Worm (Caenorhabditis elegans) whole organism, L3 larva: Measurements from ENCODE around the gene C06E4.8.

ENCODE experiments used
- R02D3.7 ChIP-seq: fragments of 150-350 bp; optimal IDR thresholded peaks from 2 replicates; lab custom pipeline; 2014; ENCODE audit warnings: missing biosample characterization, missing genetic modification characterization
- ZK546.5 ChIP-seq: sonication (generic microtip); optimal IDR thresholded peaks from 2 replicates; lab custom pipeline; 2017; ENCODE audit warnings: missing biosample characterization, missing genetic modification characterization
- aly-2 ChIP-seq: fragments of 150-350 bp; optimal IDR thresholded peaks from 2 replicates; lab custom pipeline; 2014; ENCODE audit warnings: missing biosample characterization, missing genetic modification characterization
- ama-1 ChIP-seq: fragments of 150-350 bp; optimal IDR thresholded peaks from 2 replicates; lab custom pipeline; 2018
- ceh-16 ChIP-seq: sonication (generic microtip); optimal IDR thresholded peaks from 2 replicates; lab custom pipeline; 2017; ENCODE audit warnings: missing biosample characterization, missing genetic modification characterization
- ceh-28 ChIP-seq: fragments of 150-350 bp; optimal IDR thresholded peaks from 2 replicates; lab custom pipeline; 2014; ENCODE audit warnings: missing biosample characterization, missing genetic modification reagents, missing genetic modification characterization
- ceh-82 ChIP-seq: fragments of 150-350 bp; optimal IDR thresholded peaks from 2 replicates; lab custom pipeline; 2014; ENCODE audit warnings: missing biosample characterization, missing genetic modification characterization
- ceh-9 ChIP-seq: sonication (generic microtip); optimal IDR thresholded peaks from 2 replicates; lab custom pipeline; 2018; ENCODE audit warnings: missing biosample characterization, missing genetic modification characterization
- daf-12 ChIP-seq: fragments of 150-350 bp; optimal IDR thresholded peaks from 2 replicates; lab custom pipeline; 2014; ENCODE audit warnings: missing biosample characterization, missing genetic modification reagents, missing genetic modification characterization
- egl-27 ChIP-seq: sonication (generic microtip); optimal IDR thresholded peaks from 4 replicates; lab custom pipeline; 2017; ENCODE audit warnings: missing biosample characterization, missing genetic modification reagents, missing genetic modification characterization
- egl-5 ChIP-seq: fragments of 150-350 bp; optimal IDR thresholded peaks from 2 replicates; lab custom pipeline; 2017; ENCODE audit warnings: missing biosample characterization, missing genetic modification reagents, missing genetic modification characterization, inconsistent platforms
- elt-1 ChIP-seq: fragments of 150-350 bp; optimal IDR thresholded peaks from 2 replicates; lab custom pipeline; 2014; ENCODE audit warnings: missing biosample characterization, missing genetic modification characterization
- elt-2 ChIP-seq: sonication (generic microtip); optimal IDR thresholded peaks from 2 replicates; lab custom pipeline; 2016; ENCODE audit warnings: missing genetic modification reagents, mild to moderate bottlenecking, missing genetic modification characterization, missing compliant biosample characterization
- elt-3 ChIP-seq, 3 experiments: fragments of 150-350 bp in 1 of 3; sonication (generic microtip) in 2 of 3; optimal IDR thresholded peaks; 2 replicates in 2 of 3; 4 replicates in 1 of 3; lab custom pipeline; 2014 to 2017; ENCODE audit warnings: missing biosample characterization in 3 of 3, missing genetic modification characterization in 3 of 3
- eor-1 ChIP-seq, 2 experiments: fragments of 150-350 bp; optimal IDR thresholded peaks; 2 replicates each; lab custom pipeline; 2014 to 2018; ENCODE audit warnings: missing biosample characterization in 2 of 2, missing genetic modification characterization in 2 of 2
- fkh-10 ChIP-seq: sonication (generic microtip); optimal IDR thresholded peaks from 2 replicates; lab custom pipeline; 2017; ENCODE audit warnings: missing biosample characterization, missing genetic modification reagents, missing genetic modification characterization
- fkh-2 ChIP-seq: fragments of 150-350 bp; optimal IDR thresholded peaks from 2 replicates; lab custom pipeline; 2014; ENCODE audit warnings: missing biosample characterization, missing genetic modification reagents, missing genetic modification characterization
- fos-1 ChIP-seq: fragments of 150-350 bp; optimal IDR thresholded peaks from 2 replicates; lab custom pipeline; 2014; ENCODE audit warnings: missing biosample characterization, missing genetic modification characterization
- hmg-11 ChIP-seq: sonication (generic microtip); optimal IDR thresholded peaks from 2 replicates; lab custom pipeline; 2016; ENCODE audit warnings: missing genetic modification characterization, missing compliant biosample characterization
- jun-1 ChIP-seq: fragments of 150-350 bp; optimal IDR thresholded peaks from 2 replicates; lab custom pipeline; 2014; ENCODE audit warnings: missing biosample characterization, missing genetic modification reagents, missing genetic modification characterization
- lin-15B ChIP-seq: fragments of 150-350 bp; optimal IDR thresholded peaks from 2 replicates; lab custom pipeline; 2014; ENCODE audit warnings: missing biosample characterization, missing genetic modification characterization
- lin-39 ChIP-seq: fragments of 150-350 bp; optimal IDR thresholded peaks from 2 replicates; lab custom pipeline; 2018; ENCODE audit warnings: missing biosample characterization, missing genetic modification reagents, missing genetic modification characterization
- lsy-12 ChIP-seq: sonication (generic microtip); optimal IDR thresholded peaks from 2 replicates; lab custom pipeline; 2016; ENCODE audit warnings: mild to moderate bottlenecking, missing genetic modification characterization, missing compliant biosample characterization
- mdl-1 ChIP-seq: fragments of 150-350 bp; optimal IDR thresholded peaks from 2 replicates; lab custom pipeline; 2014; ENCODE audit warnings: missing biosample characterization, missing genetic modification characterization
- mml-1 ChIP-seq: fragments of 150-350 bp; sonication (generic microtip); optimal IDR thresholded peaks from 3 replicates; lab custom pipeline; 2014; ENCODE audit warnings: missing biosample characterization, missing genetic modification characterization
- nfya-1 ChIP-seq: sonication (generic microtip); optimal IDR thresholded peaks from 2 replicates; lab custom pipeline; 2017; ENCODE audit warnings: missing genetic modification characterization, mild to moderate bottlenecking, missing compliant biosample characterization, antibody characterized with exemption, moderate library complexity; ENCODE audit not compliant: insufficient read depth
- nhr-11 ChIP-seq: fragments of 150-350 bp; optimal IDR thresholded peaks from 2 replicates; lab custom pipeline; 2014; ENCODE audit warnings: missing biosample characterization, missing genetic modification characterization
- nhr-12 ChIP-seq: fragments of 150-350 bp; optimal IDR thresholded peaks from 2 replicates; lab custom pipeline; 2014; ENCODE audit warnings: missing biosample characterization, missing genetic modification characterization
- nhr-23 ChIP-seq: fragments of 150-350 bp; optimal IDR thresholded peaks from 2 replicates; lab custom pipeline; 2014; ENCODE audit warnings: missing biosample characterization, missing genetic modification reagents, missing genetic modification characterization
- nhr-237 ChIP-seq: fragments of 150-350 bp; optimal IDR thresholded peaks from 2 replicates; lab custom pipeline; 2014; ENCODE audit warnings: missing biosample characterization, missing genetic modification characterization
- nhr-25 ChIP-seq: sonication (generic microtip); optimal IDR thresholded peaks from 2 replicates; lab custom pipeline; 2017; ENCODE audit warnings: missing biosample characterization, missing genetic modification characterization
- nhr-28 ChIP-seq: fragments of 150-350 bp; optimal IDR thresholded peaks from 2 replicates; lab custom pipeline; 2014; ENCODE audit warnings: missing biosample characterization, missing genetic modification characterization
- nhr-43 ChIP-seq: sonication (generic microtip); optimal IDR thresholded peaks from 2 replicates; lab custom pipeline; 2016; ENCODE audit warnings: mild to moderate bottlenecking, missing genetic modification characterization, missing compliant biosample characterization; ENCODE audit not compliant: poor library complexity, severe bottlenecking
- nhr-67 ChIP-seq: fragments of 150-350 bp; optimal IDR thresholded peaks from 2 replicates; lab custom pipeline; 2014; ENCODE audit warnings: missing biosample characterization, missing genetic modification characterization
- nhr-76 ChIP-seq: fragments of 150-350 bp; sonication (generic microtip); optimal IDR thresholded peaks from 5 replicates; lab custom pipeline; 2014; ENCODE audit warnings: missing biosample characterization, missing genetic modification characterization
- nhr-77 ChIP-seq: fragments of 150-350 bp; optimal IDR thresholded peaks from 2 replicates; lab custom pipeline; 2014; ENCODE audit warnings: missing biosample characterization, missing genetic modification characterization
- pha-4 ChIP-seq: fragments of 150-350 bp; optimal IDR thresholded peaks from 2 replicates; lab custom pipeline; 2014; ENCODE audit warnings: missing biosample characterization, missing genetic modification reagents, missing genetic modification characterization
- pqm-1 ChIP-seq: fragments of 150-350 bp; optimal IDR thresholded peaks from 2 replicates; lab custom pipeline; 2017; ENCODE audit warnings: missing biosample characterization, missing genetic modification characterization, inconsistent platforms
- sea-2 ChIP-seq: fragments of 150-350 bp; sonication (generic microtip); optimal IDR thresholded peaks from 4 replicates; lab custom pipeline; 2014; ENCODE audit warnings: missing biosample characterization, missing genetic modification reagents, missing genetic modification characterization
- skn-1 ChIP-seq: fragments of 150-350 bp; optimal IDR thresholded peaks from 2 replicates; lab custom pipeline; 2014; ENCODE audit warnings: missing biosample characterization, missing genetic modification characterization
- snpc-4 ChIP-seq: fragments of 150-350 bp; optimal IDR thresholded peaks from 2 replicates; lab custom pipeline; 2014; ENCODE audit warnings: missing biosample characterization, missing genetic modification characterization
- tbx-2 ChIP-seq: sonication (generic microtip); optimal IDR thresholded peaks from 2 replicates; lab custom pipeline; 2016; ENCODE audit warnings: mild to moderate bottlenecking, missing genetic modification characterization, missing compliant biosample characterization
- unc-39 ChIP-seq: sonication (generic microtip); optimal IDR thresholded peaks from 4 replicates; lab custom pipeline; 2017; ENCODE audit warnings: missing biosample characterization, missing genetic modification characterization
- unc-62 ChIP-seq: fragments of 150-350 bp; sonication (generic microtip); optimal IDR thresholded peaks from 4 replicates; lab custom pipeline; 2014; ENCODE audit warnings: missing biosample characterization, missing genetic modification reagents, missing genetic modification characterization
- zag-1 ChIP-seq: fragments of 150-350 bp; optimal IDR thresholded peaks from 2 replicates; lab custom pipeline; 2014; ENCODE audit warnings: missing biosample characterization, missing genetic modification characterization
- ztf-11 ChIP-seq: fragments of 150-350 bp; optimal IDR thresholded peaks from 2 replicates; lab custom pipeline; 2014; ENCODE audit warnings: missing biosample characterization, missing genetic modification characterization
- ztf-4 ChIP-seq: fragments of 150-350 bp; optimal IDR thresholded peaks from 2 replicates; lab custom pipeline; 2014; ENCODE audit warnings: missing biosample characterization, missing genetic modification characterization

Gene C06E4.8

ce11 chrIV:7320688-7321087 lies 35.0 kb upstream of the C06E4.8 start:
- TF ChIP-seq nhr-76 (tag; lab: Kevin White, UChicago) = no peak
- TF ChIP-seq lin-39 (tag; lab: Kevin White, UChicago) = no peak

DNA sequence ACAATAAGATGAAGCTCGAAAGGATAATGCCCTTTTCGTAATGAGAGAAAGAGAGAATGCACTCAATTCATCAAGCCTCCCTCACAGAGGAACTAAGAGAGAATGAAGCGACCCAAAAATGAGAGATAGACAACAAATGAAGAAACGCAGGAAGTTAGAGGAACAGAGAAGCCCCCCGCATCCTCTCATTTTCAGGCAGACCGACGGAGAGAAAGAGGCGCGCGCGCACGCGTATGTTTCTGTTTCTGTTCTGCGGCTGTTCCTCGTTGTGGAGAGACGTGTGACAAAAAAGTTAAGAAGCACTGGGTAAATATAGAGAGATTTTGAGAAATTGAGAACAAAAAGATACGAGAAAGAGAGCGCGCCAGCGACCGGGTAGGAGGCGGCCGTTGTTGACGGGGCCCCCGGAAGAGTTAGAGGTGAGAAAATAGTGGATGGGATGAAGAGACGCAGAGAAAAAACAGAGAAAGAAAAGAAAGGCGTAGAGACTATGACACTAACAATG lies 34.3 kb upstream of the C06E4.8 start:
- TF ChIP-seq daf-12 (tag; lab: Kevin White, UChicago) (no peak), jun-1 (tag; lab: Kevin White, UChicago) (peak; percentile 62), aly-2 (no peak), ama-1 (no peak), nhr-12 (no peak), nhr-11 (no peak), nhr-23 (tag; lab: Kevin White, UChicago) (peak; percentile 90), nhr-77 (no peak), ztf-11 (no peak), skn-1 (tag; lab: Kevin White, UChicago) (peak; percentile 21), snpc-4 (no peak), eor-1 (tag; optimal IDR thresholded peaks at IDR 0.05; lab: Kevin White, UChicago) (no peak), nfya-1 (peak; percentile 90), mdl-1 (tag; lab: Kevin White, UChicago) (peak; percentile 79), zag-1 (tag; lab: Kevin White, UChicago) (peak; percentile 55), ceh-16 (tag; lab: Kevin White, UChicago) (no peak), mml-1 (no peak), fkh-10 (GFP tag; lab: Kevin White, UChicago) (peak; percentile 51), elt-2 (tag; lab: Kevin White, UChicago) (peak; percentile 69), egl-27 (tag; lab: Kevin White, UChicago) (peak; percentile 10), fos-1 (tag; lab: Kevin White, UChicago) (no peak), pha-4 (peak; percentile 84), elt-1 (no peak), unc-39 (tag; lab: Kevin White, UChicago) (no peak), lin-39 (tag; lab: Kevin White, UChicago) (peak; percentile 90), R02D3.7 (tag; lab: Kevin White, UChicago) (peak; percentile 43), egl-5 (tag; lab: Kevin White, UChicago) (peak; percentile 47), nhr-25 (tag; lab: Kevin White, UChicago) (peak; percentile 8), ceh-82 (tag; lab: Kevin White, UChicago) (peak; percentile 51), nhr-43 (tag; lab: Kevin White, UChicago) (peak; percentile 37), lin-15B (tag; lab: Kevin White, UChicago) (peak; percentile 50), ceh-28 (tag; lab: Kevin White, UChicago) (peak; percentile 73), ceh-9 (tag; lab: Kevin White, UChicago) (no peak), nhr-28 (no peak), elt-3 (tag; optimal IDR thresholded peaks at IDR 0.05; lab: Kevin White, UChicago) (no peak), nhr-237 (no peak), nhr-67 (tag; lab: Kevin White, UChicago) (no peak), nhr-76 (tag; lab: Kevin White, UChicago) (no peak), hmg-11 (tag; lab: Kevin White, UChicago) (peak; percentile 96), sea-2 (GFP tag; lab: Kevin White, UChicago) (no peak), ZK546.5 (tag; lab: Kevin White, UChicago) (no peak), tbx-2 (tag; lab: Kevin White, UChicago) (peak; percentile 80), fkh-2 (tag; lab: Kevin White, UChicago) (no peak), ztf-4 (tag; lab: Kevin White, UChicago) (no peak), lsy-12 (tag; lab: Kevin White, UChicago) (peak; percentile 75), pqm-1 (tag; lab: Kevin White, UChicago) (peak; percentile 51), unc-62 (GFP tag; lab: Kevin White, UChicago) (peak; percentile 34)
- TF ChIP-seq, all 47 proteins: peak for 23
